Worm (Caenorhabditis elegans): ENCODE measurements around the gene snpn-1.

DNA sequence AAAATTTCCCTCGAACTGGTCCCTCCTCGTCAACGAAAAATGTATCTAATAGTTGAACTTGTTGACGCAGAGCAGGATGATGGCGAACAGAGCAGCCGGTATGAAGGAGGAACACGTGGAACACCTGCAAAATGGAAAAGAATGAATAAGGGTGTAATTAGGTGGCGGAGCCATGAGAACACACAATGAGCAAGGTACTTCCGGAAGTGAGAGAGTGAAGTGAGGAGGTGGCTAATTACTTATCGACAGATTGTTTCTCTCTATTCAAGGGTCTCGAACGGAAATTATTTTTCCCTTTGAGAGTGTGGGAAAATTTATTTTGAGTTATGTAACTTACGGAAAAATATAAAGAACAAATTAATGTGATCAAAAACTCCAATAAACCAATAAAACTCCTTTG, 2.6 kb upstream of the snpn-1 start:
- TF ChIP-seq ets-4 (GFP tag; optimal IDR thresholded peaks at IDR 0.05) (no peak), rcor-1 (GFP tag; IDR thresholded peaks at IDR 0.05) (no peak), snpc-4 (GFP tag; optimal IDR thresholded peaks at IDR 0.05) (no peak), snpc-4 (tag; optimal IDR thresholded peaks at IDR 0.05) (no peak), Y56A3A.18 (GFP tag; IDR thresholded peaks at IDR 0.05) (no peak), ama-1 (optimal IDR thresholded peaks at IDR 0.05) (no peak), ama-1 (GFP tag; optimal IDR thresholded peaks at IDR 0.05) (no peak), hmg-1.2 (GFP tag; IDR thresholded peaks at IDR 0.05) (no peak), athp-1 (tag; optimal IDR thresholded peaks at IDR 0.05) (no peak), Y79H2A.3 (GFP tag; conservative IDR thresholded peaks at IDR 0.05) (no peak), dpff-1 (tag; optimal IDR thresholded peaks at IDR 0.05) (no peak), mel-28 (tag; optimal IDR thresholded peaks at IDR 0.05; ENCODE audit: borderline replicate concordance) (no peak)

All from whole organism, young adult.